Fruit fly (Drosophila melanogaster): ENCODE data around the gene HtrA2.

- TF ChIP-seq gl (tag; optimal IDR thresholded peaks at IDR 0.05) (no peak), CG10348 (GFP tag; IDR thresholded peaks at IDR 0.05) (no peak), CG4496 (GFP tag; IDR thresholded peaks at IDR 0.05) (no peak), CG12605 (GFP tag; IDR thresholded peaks at IDR 0.05) (no peak), CG8159 (tag; optimal IDR thresholded peaks at IDR 0.05) (no peak), CG9948 (tag; optimal IDR thresholded peaks at IDR 0.05) (no peak), CG8301 (tag; optimal IDR thresholded peaks at IDR 0.05) (no peak), EcR (GFP tag; optimal IDR thresholded peaks at IDR 0.05) (no peak), Ets98B (GFP tag; IDR thresholded peaks at IDR 0.05) (no peak), CG34367 (tag; optimal IDR thresholded peaks at IDR 0.05) (no peak)
These were observed 45.2 kb downstream of the HtrA2 start for dm6 chr3R:14466312-14466711.

Data from whole organism, pupa.